Fruit fly (Drosophila melanogaster) whole organism, pupa: ENCODE results near the gene CG31086.

Experiments
- CG10348 ChIP-seq: fragments of 200-800 bp; sonication (Bioruptor generic); IDR thresholded peaks from 2 replicates; pipeline ENCODE4 v1.3.6; 2022; ENCODE audit warnings: missing biosample characterization, missing genetic modification characterization
- CG12605 ChIP-seq: fragments of 200-800 bp; sonication (Bioruptor generic); IDR thresholded peaks from 2 replicates; pipeline ENCODE4 v1.3.6; 2022; ENCODE audit warnings: missing biosample characterization, missing genetic modification characterization
- CG13204 ChIP-seq: fragments of 200-800 bp; sonication (Bioruptor generic); optimal IDR thresholded peaks from 2 replicates; lab custom pipeline; 2018; ENCODE audit warnings: missing biosample characterization, mild to moderate bottlenecking, missing genetic modification characterization, moderate library complexity
- CG14655 ChIP-seq: fragments of 200-800 bp; sonication (Bioruptor generic); optimal IDR thresholded peaks from 3 replicates; lab custom pipeline; 2017; ENCODE audit warnings: mild to moderate bottlenecking, missing biosample characterization, missing genetic modification reagents, missing genetic modification characterization
- CG15710 ChIP-seq: fragments of 200-800 bp; sonication (Bioruptor generic); optimal IDR thresholded peaks from 2 replicates; lab custom pipeline; 2018; ENCODE audit warnings: missing biosample characterization, mild to moderate bottlenecking, missing genetic modification characterization, moderate library complexity
- CG17806 ChIP-seq: fragments of 200-800 bp; sonication (Bioruptor generic); optimal IDR thresholded peaks from 2 replicates; lab custom pipeline; 2018; ENCODE audit warnings: missing biosample characterization, mild to moderate bottlenecking, missing genetic modification characterization, moderate library complexity
- CG32121 ChIP-seq: fragments of 200-800 bp; sonication (Bioruptor generic); IDR thresholded peaks from 2 replicates; pipeline ENCODE4 v1.3.6; 2022; ENCODE audit warnings: missing biosample characterization, missing genetic modification characterization
- CG34367 ChIP-seq: fragments of 200-800 bp; sonication (Bioruptor generic); optimal IDR thresholded peaks from 2 replicates; lab custom pipeline; 2018; ENCODE audit warnings: missing biosample characterization, mild to moderate bottlenecking, missing genetic modification characterization
- CG4496 ChIP-seq: fragments of 200-800 bp; sonication (Bioruptor generic); IDR thresholded peaks from 3 replicates; pipeline ENCODE4 v1.3.6; 2022; ENCODE audit warnings: missing biosample characterization, missing genetic modification characterization
- CG8159 ChIP-seq: fragments of 200-800 bp; sonication (Bioruptor generic); optimal IDR thresholded peaks from 3 replicates; lab custom pipeline; 2018; ENCODE audit warnings: missing biosample characterization, mild to moderate bottlenecking, missing genetic modification characterization, moderate library complexity
- CG8301 ChIP-seq: fragments of 200-800 bp; sonication (Bioruptor generic); optimal IDR thresholded peaks from 2 replicates; lab custom pipeline; 2018; ENCODE audit warnings: missing biosample characterization, mild to moderate bottlenecking, missing genetic modification characterization
- CG9948 ChIP-seq: fragments of 200-800 bp; sonication (Bioruptor generic); optimal IDR thresholded peaks from 2 replicates; lab custom pipeline; 2018; ENCODE audit warnings: missing biosample characterization, mild to moderate bottlenecking, missing genetic modification characterization, moderate library complexity
- D1 ChIP-seq: fragments of 200-800 bp; sonication (Bioruptor generic); optimal IDR thresholded peaks from 2 replicates; lab custom pipeline; 2018; ENCODE audit warnings: missing biosample characterization, mild to moderate bottlenecking, missing genetic modification characterization, moderate library complexity
- EcR ChIP-seq: fragments of 200-800 bp; sonication (Bioruptor generic); optimal IDR thresholded peaks from 3 replicates; lab custom pipeline; 2019; ENCODE audit warnings: missing biosample characterization, missing genetic modification characterization, mild to moderate bottlenecking, moderate library complexity, missing genetic modification reagents
- Ets98B ChIP-seq: fragments of 200-800 bp; sonication (Bioruptor generic); IDR thresholded peaks from 2 replicates; pipeline ENCODE4 v1.3.6; 2022; ENCODE audit warnings: missing biosample characterization, missing genetic modification characterization
- Pif1A ChIP-seq: fragments of 200-800 bp; sonication (Bioruptor generic); optimal IDR thresholded peaks from 3 replicates; lab custom pipeline; 2016; ENCODE audit warnings: missing biosample characterization, missing genetic modification characterization
- Pif1B ChIP-seq: fragments of 200-800 bp; sonication (Bioruptor generic); optimal IDR thresholded peaks from 3 replicates; lab custom pipeline; 2016; ENCODE audit warnings: missing biosample characterization, missing genetic modification characterization
- Snoo ChIP-seq: fragments of 200-800 bp; sonication (Bioruptor generic); optimal IDR thresholded peaks from 3 replicates; lab custom pipeline; 2017; ENCODE audit warnings: missing biosample characterization, mild to moderate bottlenecking, missing genetic modification characterization, inconsistent platforms
- fd96Ca ChIP-seq: fragments of 200-800 bp; sonication (Bioruptor generic); IDR thresholded peaks from 3 replicates; pipeline ENCODE4 v1.3.6; 2022; ENCODE audit warnings: missing biosample characterization, missing genetic modification characterization
- gl ChIP-seq: fragments of 200-800 bp; sonication (Bioruptor generic); optimal IDR thresholded peaks from 2 replicates; lab custom pipeline; 2018; ENCODE audit warnings: missing biosample characterization, mild to moderate bottlenecking, missing genetic modification characterization
- rn ChIP-seq: fragments of 200-800 bp; sonication (Bioruptor generic); IDR thresholded peaks from 2 replicates; pipeline ENCODE4 v1.3.6; 2022; ENCODE audit warnings: missing biosample characterization, missing genetic modification characterization

Gene CG31086

dm6 chr3R:26222123-26222651, 37.1 kb downstream of the CG31086 start:
- TF ChIP-seq CG8301 = no peak
- TF ChIP-seq CG15710 (tag; lab: Kevin White, UChicago) = no peak
- no peak for TF ChIP-seq CG34367
- TF ChIP-seq Pif1A (GFP tag; lab: Kevin White, UChicago) = no peak
- TF ChIP-seq Snoo (tag; lab: Kevin White, UChicago) = no peak
- TF ChIP-seq gl (tag; lab: Kevin White, UChicago) = no peak
- no peak for TF ChIP-seq Ets98B (GFP tag; lab: Robert Waterston, UW)

dm6 chr3R:26226506-26227277, 41.6 kb downstream of the CG31086 start:
- TF ChIP-seq CG13204 (GFP tag; lab: Kevin White, UChicago) = peak; percentile 44
- peak; percentile 4 for TF ChIP-seq Pif1A (GFP tag; lab: Kevin White, UChicago)
- TF ChIP-seq Ets98B (GFP tag; lab: Robert Waterston, UW) = no peak
- TF ChIP-seq EcR (GFP tag; lab: Kevin White, UChicago) = peak; percentile 81
- TF ChIP-seq Snoo (tag; lab: Kevin White, UChicago) = no peak
- TF ChIP-seq CG9948 (tag; lab: Kevin White, UChicago) = no peak
- TF ChIP-seq CG10348 = no peak
- TF ChIP-seq CG8159 = peak; percentile 30
- TF ChIP-seq CG17806 = peak; percentile 29
- 0 out of 3 replicates have a peak, but pooled peaks have one; percentile 32 for TF ChIP-seq CG4496 (GFP tag; lab: Robert Waterston, UW)

- TF ChIP-seq Pif1B = no peak
- no peak for TF ChIP-seq rn
- TF ChIP-seq CG10348 = no peak
- no peak for TF ChIP-seq CG17806
- no peak for TF ChIP-seq CG14655 (GFP tag; lab: Kevin White, UChicago)
- no peak for TF ChIP-seq CG8301
- TF ChIP-seq D1 (tag; lab: Kevin White, UChicago) = no peak
- no peak for TF ChIP-seq EcR (GFP tag; lab: Kevin White, UChicago)
- TF ChIP-seq CG13204 (GFP tag; lab: Kevin White, UChicago) = no peak
- TF ChIP-seq CG34367 = no peak
- no peak for TF ChIP-seq fd96Ca (GFP tag; lab: Robert Waterston, UW)
- TF ChIP-seq gl (tag; lab: Kevin White, UChicago) = no peak
- no peak for TF ChIP-seq Pif1A (GFP tag; lab: Kevin White, UChicago)
- TF ChIP-seq CG12605 = no peak
- TF ChIP-seq CG32121 (GFP tag; lab: Robert Waterston, UW) = no peak
- TF ChIP-seq CG4496 (GFP tag; lab: Robert Waterston, UW) = no peak
- TF ChIP-seq, all 21 proteins: peak for 0
Measured at dm6 chr3R:26228026-26228635, 43.1 kb downstream of the CG31086 start.

dm6 chr3R:26230016-26230415, 45.0 kb downstream of the CG31086 start, which contains the start of gene CG12290:
Gene CG12290 (plus strand): TSS chr3R:26230248.
- TF ChIP-seq CG8159 = no peak
- TF ChIP-seq CG10348 = no peak
- TF ChIP-seq CG14655 (GFP tag; lab: Kevin White, UChicago) = no peak
- TF ChIP-seq Pif1A (GFP tag; lab: Kevin White, UChicago) = peak; percentile 53
- peak; percentile 81 for TF ChIP-seq Ets98B (GFP tag; lab: Robert Waterston, UW)
- TF ChIP-seq CG4496 (GFP tag; lab: Robert Waterston, UW) = peak; percentile 87; the same call in 2 of the 3 replicates
- TF ChIP-seq Pif1B = peak; percentile 39
- TF ChIP-seq Snoo (tag; lab: Kevin White, UChicago) = peak; percentile 32
- TF ChIP-seq rn = no peak
- TF ChIP-seq gl (tag; lab: Kevin White, UChicago) = no peak
- peak; percentile 76; the same call in 1 of the 2 replicates for TF ChIP-seq CG32121 (GFP tag; lab: Robert Waterston, UW)
- peak; percentile 7 for TF ChIP-seq CG15710 (tag; lab: Kevin White, UChicago)
- TF ChIP-seq CG34367 = no peak
- TF ChIP-seq D1 (tag; lab: Kevin White, UChicago) = no peak
- TF ChIP-seq EcR (GFP tag; lab: Kevin White, UChicago) = peak; percentile 4
- peak; percentile 84 for TF ChIP-seq fd96Ca (GFP tag; lab: Robert Waterston, UW)
- no peak for TF ChIP-seq CG9948 (tag; lab: Kevin White, UChicago)
- 0 out of 2 replicates have a peak, but pooled peaks have one; percentile 57 for TF ChIP-seq CG12605
- TF ChIP-seq CG8301 = peak; percentile 19
- TF ChIP-seq CG13204 (GFP tag; lab: Kevin White, UChicago) = peak; percentile 84
- TF ChIP-seq CG17806 = no peak

- peak; percentile 71 for TF ChIP-seq CG4496 (GFP tag; lab: Robert Waterston, UW)
- TF ChIP-seq Snoo (tag; lab: Kevin White, UChicago) = peak; percentile 37
- TF ChIP-seq D1 (tag; lab: Kevin White, UChicago) = no peak
- peak; percentile 36; the same call in 1 of the 2 replicates for TF ChIP-seq CG32121 (GFP tag; lab: Robert Waterston, UW)
- TF ChIP-seq CG10348 = no peak
- TF ChIP-seq CG17806 = peak; percentile 5
- TF ChIP-seq Pif1B = no peak
- TF ChIP-seq CG14655 (GFP tag; lab: Kevin White, UChicago) = peak; percentile 17
- peak; percentile 30 for TF ChIP-seq CG8301
- peak; percentile 45; the same call in 1 of the 2 replicates for TF ChIP-seq Ets98B (GFP tag; lab: Robert Waterston, UW)
- TF ChIP-seq Pif1A (GFP tag; lab: Kevin White, UChicago) = peak; percentile 13
Measured at dm6 chr3R:26235034-26235433, 50.0 kb downstream of the CG31086 start.
